Worm (Caenorhabditis elegans) whole organism, early embryonic: ENCODE data around the gene str-25.

Source experiments
- B0310.2 ChIP-seq: sonication (generic microtip); optimal IDR thresholded peaks from 2 replicates; lab custom pipeline; 2016; ENCODE audit warnings: mild to moderate bottlenecking, missing genetic modification characterization, missing compliant biosample characterization
- ama-1 ChIP-seq: fragments of 150-350 bp; optimal IDR thresholded peaks from 2 replicates; lab custom pipeline; 2014
- ceh-13 ChIP-seq: fragments of 200-800 bp; sonication (Bioruptor generic); optimal IDR thresholded peaks from 2 replicates; lab custom pipeline; 2018; ENCODE audit warnings: mild to moderate bottlenecking, missing genetic modification characterization, missing compliant biosample characterization
- ceh-36 ChIP-seq: sonication (generic microtip); optimal IDR thresholded peaks from 2 replicates; lab custom pipeline; 2016; ENCODE audit warnings: missing genetic modification characterization, inconsistent platforms, missing compliant biosample characterization
- ets-7 ChIP-seq: sonication (generic microtip); optimal IDR thresholded peaks from 2 replicates; lab custom pipeline; 2016; ENCODE audit warnings: missing genotype, missing genetic modification characterization, missing compliant biosample characterization
- flt-1 ChIP-seq: fragments of 200-800 bp; sonication (Bioruptor generic); IDR thresholded peaks from 2 replicates; pipeline ENCODE4 v1.3.6; 2022; ENCODE audit warnings: missing genetic modification characterization, missing compliant biosample characterization
- hmbx-1 ChIP-seq: sonication (generic microtip); optimal IDR thresholded peaks from 2 replicates; lab custom pipeline; 2016; ENCODE audit warnings: mild to moderate bottlenecking, missing genetic modification characterization, missing compliant biosample characterization
- hmg-4 ChIP-seq: fragments of 200-800 bp; sonication (Bioruptor generic); optimal IDR thresholded peaks from 2 replicates; lab custom pipeline; 2018; ENCODE audit warnings: mild to moderate bottlenecking, missing genetic modification characterization, missing compliant biosample characterization
- scrt-1 ChIP-seq: fragments of 200-800 bp; sonication (Bioruptor generic); IDR thresholded peaks from 2 replicates; pipeline ENCODE4 v1.3.6; 2022; ENCODE audit warnings: missing genetic modification characterization, missing compliant biosample characterization
- sea-1 ChIP-seq: fragments of 200-800 bp; sonication (Bioruptor generic); conservative IDR thresholded peaks from 2 replicates; pipeline ENCODE4 v1.3.6; 2022; ENCODE audit warnings: missing genetic modification characterization, missing compliant biosample characterization
- tbx-11 ChIP-seq: fragments of 200-800 bp; sonication (Bioruptor generic); IDR thresholded peaks from 2 replicates; pipeline ENCODE4 v1.3.6; 2022; ENCODE audit warnings: missing genetic modification characterization, missing compliant biosample characterization
- tra-4 ChIP-seq: sonication (generic microtip); optimal IDR thresholded peaks from 2 replicates; lab custom pipeline; 2017; ENCODE audit warnings: missing genetic modification characterization, missing compliant biosample characterization

DNA sequence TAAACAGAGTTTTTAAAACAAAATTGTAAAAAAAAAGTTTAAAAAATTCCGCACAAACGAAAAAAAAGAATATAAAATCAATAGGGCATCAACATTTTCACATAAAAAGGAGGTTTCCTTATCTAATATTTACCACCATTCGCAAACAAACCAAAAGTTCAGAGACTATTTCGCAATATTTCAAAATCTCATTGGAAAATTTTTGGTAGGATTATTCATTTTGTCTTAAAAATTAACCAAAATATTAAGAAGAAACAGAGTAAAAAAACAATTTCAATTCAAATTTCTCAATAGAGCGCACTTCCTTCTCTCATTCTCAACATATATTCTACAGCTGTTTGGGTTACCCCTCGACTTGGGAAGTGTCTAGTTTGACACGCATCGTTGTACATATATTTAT is 44.6 kb downstream of the str-25 start:
- TF ChIP-seq ets-7 (tag; lab: Kevin White, UChicago) (no peak), flt-1 (no peak), B0310.2 (tag; lab: Kevin White, UChicago) (no peak), tbx-11 (no peak), ceh-36 (tag; lab: Kevin White, UChicago) (no peak), ama-1 (lab: Kevin White, UChicago) (no peak), sea-1 (GFP tag; lab: Robert Waterston, UW) (no peak), scrt-1 (no peak), tra-4 (no peak), hmbx-1 (no peak), hmg-4 (GFP tag; lab: Kevin White, UChicago) (no peak), ceh-13 (GFP tag; lab: Kevin White, UChicago) (no peak)
